Worm (Caenorhabditis elegans) whole organism, late embryonic: Measurements from ENCODE around the gene mxl-3.

Experiments used
- C08G9.2 ChIP-seq: sonication (generic microtip); optimal IDR thresholded peaks from 2 replicates; lab custom pipeline; 2016; ENCODE audit warnings: mild to moderate bottlenecking, missing genetic modification characterization, moderate library complexity, missing compliant biosample characterization
- K02D7.2 ChIP-seq: sonication (generic microtip); optimal IDR thresholded peaks from 2 replicates; lab custom pipeline; 2017; ENCODE audit warnings: mild to moderate bottlenecking, missing genetic modification characterization, missing compliant biosample characterization
- Y22D7AL.16 ChIP-seq: sonication (generic microtip); optimal IDR thresholded peaks from 2 replicates; lab custom pipeline; 2016; ENCODE audit warnings: missing genetic modification characterization, missing compliant biosample characterization
- ahr-1 ChIP-seq: sonication (generic microtip); optimal IDR thresholded peaks from 2 replicates; lab custom pipeline; 2016; ENCODE audit warnings: missing genetic modification characterization, missing compliant biosample characterization
- ceh-14 ChIP-seq: sonication (generic microtip); optimal IDR thresholded peaks from 2 replicates; lab custom pipeline; 2016; ENCODE audit warnings: missing genotype, missing genetic modification characterization, missing compliant biosample characterization
- ceh-18 ChIP-seq: sonication (generic microtip); optimal IDR thresholded peaks from 2 replicates; lab custom pipeline; 2016; ENCODE audit warnings: missing genetic modification characterization, missing compliant biosample characterization
- ceh-30 ChIP-seq: fragments of 150-350 bp; optimal IDR thresholded peaks from 2 replicates; lab custom pipeline; 2014; ENCODE audit warnings: missing biosample characterization, missing genetic modification characterization
- ceh-31 ChIP-seq: sonication (generic microtip); optimal IDR thresholded peaks from 2 replicates; lab custom pipeline; 2016; ENCODE audit warnings: missing genetic modification characterization, missing compliant biosample characterization
- ceh-45 ChIP-seq: fragments of 200-800 bp; sonication (Bioruptor generic); IDR thresholded peaks from 2 replicates; pipeline ENCODE4 v1.3.6; 2022; ENCODE audit warnings: missing genetic modification reagents, missing genetic modification characterization, missing compliant biosample characterization
- elt-2 ChIP-seq: sonication (generic microtip); optimal IDR thresholded peaks from 2 replicates; lab custom pipeline; 2016; ENCODE audit warnings: missing genetic modification reagents, missing genetic modification characterization, missing compliant biosample characterization
- ets-4 ChIP-seq: sonication (generic microtip); optimal IDR thresholded peaks from 2 replicates; lab custom pipeline; 2016; ENCODE audit warnings: missing genetic modification characterization, missing compliant biosample characterization
- fax-1 ChIP-seq: sonication (generic microtip); optimal IDR thresholded peaks from 2 replicates; lab custom pipeline; 2016; ENCODE audit warnings: missing genotype, missing genetic modification characterization, missing compliant biosample characterization
- fkh-10 ChIP-seq: fragments of 150-350 bp; optimal IDR thresholded peaks from 2 replicates; lab custom pipeline; 2014; ENCODE audit warnings: missing biosample characterization, missing genetic modification reagents, missing genetic modification characterization
- hlh-30 ChIP-seq: sonication (generic microtip); optimal IDR thresholded peaks from 2 replicates; lab custom pipeline; 2017; ENCODE audit warnings: antibody characterized with exemption, missing genetic modification characterization, missing compliant biosample characterization; ENCODE audit not compliant: insufficient read depth
- hlh-6 ChIP-seq: sonication (generic microtip); optimal IDR thresholded peaks from 2 replicates; lab custom pipeline; 2016; ENCODE audit warnings: missing genotype, missing genetic modification characterization, missing compliant biosample characterization
- lim-6 ChIP-seq: sonication (generic microtip); optimal IDR thresholded peaks from 2 replicates; lab custom pipeline; 2016; ENCODE audit warnings: missing genetic modification characterization, missing compliant biosample characterization
- mec-3 ChIP-seq: sonication (generic microtip); optimal IDR thresholded peaks from 2 replicates; lab custom pipeline; 2016; ENCODE audit warnings: borderline replicate concordance, missing genetic modification characterization, missing compliant biosample characterization
- nfya-1 ChIP-seq: sonication (generic microtip); optimal IDR thresholded peaks from 2 replicates; lab custom pipeline; 2017; ENCODE audit warnings: missing genetic modification characterization, mild to moderate bottlenecking, missing compliant biosample characterization, antibody characterized with exemption, moderate library complexity
- npax-4 ChIP-seq: sonication (generic microtip); optimal IDR thresholded peaks from 2 replicates; lab custom pipeline; 2016; ENCODE audit warnings: missing genetic modification characterization, missing compliant biosample characterization
- odd-2 ChIP-seq: sonication (generic microtip); optimal IDR thresholded peaks from 2 replicates; lab custom pipeline; 2017; ENCODE audit warnings: antibody characterized with exemption, mild to moderate bottlenecking, missing genetic modification characterization, missing compliant biosample characterization
- pat-9 ChIP-seq: fragments of 200-800 bp; sonication (Bioruptor generic); optimal IDR thresholded peaks from 2 replicates; lab custom pipeline; 2018; ENCODE audit warnings: mild to moderate bottlenecking, missing genetic modification characterization, moderate library complexity, missing compliant biosample characterization
- pax-1 ChIP-seq: fragments of 150-350 bp; optimal IDR thresholded peaks from 2 replicates; lab custom pipeline; 2014; ENCODE audit warnings: missing biosample characterization, missing genetic modification characterization
- pha-2 ChIP-seq: sonication (generic microtip); optimal IDR thresholded peaks from 2 replicates; lab custom pipeline; 2017; ENCODE audit warnings: mild to moderate bottlenecking, missing genetic modification characterization, missing compliant biosample characterization
- pha-4 ChIP-seq: fragments of 150-350 bp; optimal IDR thresholded peaks from 2 replicates; lab custom pipeline; 2018; ENCODE audit warnings: missing biosample characterization, missing genetic modification reagents, missing genetic modification characterization
- pros-1 ChIP-seq: fragments of 150-350 bp; optimal IDR thresholded peaks from 2 replicates; lab custom pipeline; 2014; ENCODE audit warnings: missing biosample characterization, missing genetic modification reagents, missing genetic modification characterization
- sdc-2 ChIP-seq: sonication (generic microtip); optimal IDR thresholded peaks from 2 replicates; lab custom pipeline; 2016; ENCODE audit warnings: missing genotype, missing genetic modification characterization, missing compliant biosample characterization
- syd-9 ChIP-seq: sonication (generic microtip); optimal IDR thresholded peaks from 2 replicates; lab custom pipeline; 2016; ENCODE audit warnings: mild to moderate bottlenecking, missing genetic modification characterization, moderate library complexity, missing compliant biosample characterization
- tbx-7 ChIP-seq: sonication (generic microtip); optimal IDR thresholded peaks from 2 replicates; lab custom pipeline; 2016; ENCODE audit warnings: missing genotype, missing genetic modification characterization, missing compliant biosample characterization
- ttx-3 ChIP-seq: sonication (generic microtip); optimal IDR thresholded peaks from 2 replicates; lab custom pipeline; 2016; ENCODE audit warnings: missing genetic modification reagents, missing genetic modification characterization, missing compliant biosample characterization
- unc-3 ChIP-seq, 2 experiments: fragments of 200-800 bp in 1 of 2; sonication (Bioruptor generic) in 1 of 2; sonication (generic microtip) in 1 of 2; conservative IDR thresholded peaks in 1 of 2; optimal IDR thresholded peaks in 1 of 2; 2 replicates each; pipeline versions ENCODE4 v1.3.6 to Lab custom; 2016 to 2022; ENCODE audit warnings: missing compliant biosample characterization in 2 of 2, missing genetic modification characterization in 2 of 2, missing genetic modification reagents in 1 of 2
- unc-86 ChIP-seq: sonication (generic microtip); optimal IDR thresholded peaks from 2 replicates; lab custom pipeline; 2016; ENCODE audit warnings: missing genetic modification characterization, missing compliant biosample characterization
- zip-5 ChIP-seq: sonication (generic microtip); optimal IDR thresholded peaks from 2 replicates; lab custom pipeline; 2016; ENCODE audit warnings: missing genetic modification characterization, missing compliant biosample characterization

The mxl-3 gene

DNA sequence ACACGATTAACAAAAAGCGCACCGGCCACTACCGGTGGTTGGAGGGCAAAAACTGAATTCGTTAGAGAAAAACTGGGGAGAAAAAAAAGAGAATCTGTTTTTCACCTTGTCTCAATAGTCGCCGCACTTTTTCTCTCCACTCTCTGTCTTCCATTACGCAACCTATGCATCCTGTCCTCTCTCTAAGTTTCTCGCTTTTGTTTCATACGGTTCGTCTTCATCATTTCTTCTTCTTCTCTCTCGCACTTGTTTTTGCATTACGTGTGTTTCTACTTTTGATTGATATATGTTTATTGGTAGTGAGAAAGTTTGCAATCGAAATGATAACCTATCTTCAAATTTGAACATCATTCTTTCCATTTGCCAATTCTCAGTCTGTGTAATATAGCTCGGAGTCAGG, 30.0 kb downstream of the mxl-3 start:
- TF ChIP-seq fax-1 (tag; lab: Kevin White, UChicago) (no peak), ceh-18 (tag; lab: Kevin White, UChicago) (peak; percentile 22), K02D7.2 (no peak), hlh-30 (tag; lab: Kevin White, UChicago) (no peak), elt-2 (no peak), ceh-45 (GFP tag; lab: Robert Waterston, UW) (no peak), npax-4 (tag; lab: Kevin White, UChicago) (no peak)
- TF ChIP-seq, all 69 proteins: peak for 1

DNA sequence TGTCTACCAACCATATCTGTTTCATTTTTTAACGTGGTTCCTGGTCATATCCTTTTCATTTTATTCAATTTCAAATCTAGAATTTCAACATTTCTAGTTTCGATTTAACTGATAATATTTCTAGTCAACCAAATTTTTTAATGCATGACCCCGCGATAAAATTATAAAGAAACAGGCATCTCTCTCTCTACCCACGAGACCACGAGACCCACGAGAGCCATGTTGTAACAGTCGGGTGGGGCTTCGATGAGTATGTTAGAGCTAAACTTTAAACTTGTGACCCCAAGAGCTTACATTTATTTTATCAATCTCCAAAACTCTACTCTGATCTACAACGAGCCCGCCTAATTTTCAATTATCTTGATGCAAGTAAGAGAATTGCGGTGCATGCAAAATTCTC, 32.3 kb downstream of the mxl-3 start:
- TF ChIP-seq pat-9 (tag; lab: Kevin White, UChicago): no peak
- TF ChIP-seq fkh-10 (GFP tag; lab: Kevin White, UChicago): no peak
- TF ChIP-seq hlh-6: no peak
- no peak for TF ChIP-seq K02D7.2
- no peak for TF ChIP-seq sdc-2 (tag; lab: Kevin White, UChicago)

DNA sequence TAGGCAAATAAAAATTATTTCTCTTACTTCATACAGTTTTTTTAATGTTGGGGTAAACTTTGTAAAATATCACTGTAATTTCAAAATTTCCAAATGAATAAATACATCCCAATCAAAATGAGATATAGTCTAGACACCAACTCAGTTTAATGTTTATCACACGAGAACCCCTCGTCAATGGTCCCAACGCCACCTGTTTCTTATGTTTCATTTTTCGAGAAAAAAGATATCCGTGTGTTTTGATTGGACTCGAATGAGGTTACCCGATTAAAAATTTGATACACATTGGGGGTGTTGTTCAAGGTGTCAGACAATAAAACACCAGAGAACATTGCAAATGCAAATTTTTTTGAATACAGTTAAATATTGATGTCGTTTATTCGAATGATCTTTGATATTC, 33.1 kb downstream of the mxl-3 start:
- TF ChIP-seq mec-3 (tag; lab: Kevin White, UChicago) (no peak), ceh-45 (GFP tag; lab: Robert Waterston, UW) (no peak), ahr-1 (no peak), ceh-30 (tag; lab: Kevin White, UChicago) (no peak)
- TF ChIP-seq, all 69 proteins: peak for 0

DNA sequence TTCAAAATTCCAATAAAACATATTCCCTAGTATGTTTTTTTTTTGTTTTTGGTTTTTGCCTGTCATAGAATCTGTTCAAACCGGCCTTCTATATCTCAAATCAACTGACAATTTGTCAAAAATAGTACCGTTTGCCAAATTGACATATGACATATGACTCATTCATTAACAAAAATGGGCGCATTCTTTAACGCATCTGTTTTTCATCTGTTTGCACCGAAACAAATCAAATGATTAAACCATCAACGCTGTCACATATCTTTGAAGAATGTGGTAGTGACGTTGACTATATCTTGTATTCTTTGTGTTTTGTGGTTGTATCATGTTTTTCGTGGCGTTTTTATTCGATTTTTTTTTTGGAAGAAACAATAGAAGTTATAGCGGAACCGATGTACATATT, 35.5 kb downstream of the mxl-3 start:
- TF ChIP-seq ceh-30 (tag; lab: Kevin White, UChicago): no peak
- no peak for TF ChIP-seq pha-4
- no peak for TF ChIP-seq ceh-14
- TF ChIP-seq mec-3 (tag; lab: Kevin White, UChicago): no peak
- no peak for TF ChIP-seq tbx-7
- no peak for TF ChIP-seq unc-3 (GFP tag; conservative IDR thresholded peaks at IDR 0.05; lab: Robert Waterston, UW)
- TF ChIP-seq unc-3 (tag; optimal IDR thresholded peaks at IDR 0.05; lab: Kevin White, UChicago): no peak
- no peak for TF ChIP-seq unc-86
- no peak for TF ChIP-seq pat-9 (tag; lab: Kevin White, UChicago)
- TF ChIP-seq pha-2: no peak
- no peak for TF ChIP-seq ceh-18 (tag; lab: Kevin White, UChicago)
- TF ChIP-seq pros-1 (tag; lab: Kevin White, UChicago): no peak
- no peak for TF ChIP-seq zip-5 (tag; lab: Kevin White, UChicago)
- no peak for TF ChIP-seq ttx-3 (tag; lab: Kevin White, UChicago)
- no peak for TF ChIP-seq ceh-31 (tag; lab: Kevin White, UChicago)
- TF ChIP-seq ets-4 (tag; lab: Kevin White, UChicago): no peak
- no peak for TF ChIP-seq syd-9 (tag; lab: Kevin White, UChicago)
- TF ChIP-seq ceh-45 (GFP tag; lab: Robert Waterston, UW): no peak
- TF ChIP-seq odd-2: no peak

DNA sequence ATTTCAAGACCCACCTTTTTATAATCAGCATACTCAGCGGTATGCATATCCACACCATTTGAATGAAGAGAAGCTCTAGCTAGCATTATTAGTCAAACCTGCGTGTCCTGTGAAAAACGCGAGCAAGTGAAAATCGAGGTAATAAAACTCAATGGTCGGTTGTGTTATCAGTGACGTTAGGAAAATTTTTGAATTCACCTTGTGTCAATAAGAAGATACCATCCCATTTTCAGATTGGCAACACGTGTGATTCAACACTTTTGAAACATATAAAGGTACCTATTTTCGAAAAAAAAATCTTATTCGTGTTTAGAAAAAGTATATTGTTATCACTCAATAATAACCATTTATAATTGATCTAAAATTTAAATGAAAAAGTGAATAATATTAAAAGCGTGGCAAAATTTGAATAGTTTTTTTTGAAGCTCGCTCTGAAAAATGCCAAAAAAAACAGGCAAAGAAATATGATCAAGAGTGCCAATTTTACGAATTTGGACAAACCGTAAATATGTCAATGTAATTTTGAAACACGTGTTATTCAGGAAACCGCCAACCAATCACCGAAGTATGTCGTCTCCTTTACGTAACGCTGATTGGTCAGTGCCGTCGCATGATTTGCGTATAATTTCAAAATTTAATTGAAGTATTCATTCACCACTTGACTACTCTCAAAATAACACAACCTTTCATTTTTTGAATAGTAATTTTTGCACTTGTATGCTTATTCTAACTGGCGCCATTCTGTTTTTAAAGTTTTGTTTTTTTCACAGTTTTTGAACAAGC, 38.8 kb downstream of the mxl-3 start, which contains the start of gene F46G10.1:
Gene F46G10.1, minus strand, starts transcription at position 115 of the 783 bp plus-strand sequence.
- TF ChIP-seq pax-1 (tag; lab: Kevin White, UChicago) (no peak), ahr-1 (no peak), nfya-1 (tag; lab: Kevin White, UChicago) (peak; percentile 30), npax-4 (tag; lab: Kevin White, UChicago) (no peak), unc-3 (GFP tag; conservative IDR thresholded peaks at IDR 0.05; lab: Robert Waterston, UW) (no peak), unc-3 (tag; optimal IDR thresholded peaks at IDR 0.05; lab: Kevin White, UChicago) (no peak), lim-6 (no peak)

DNA sequence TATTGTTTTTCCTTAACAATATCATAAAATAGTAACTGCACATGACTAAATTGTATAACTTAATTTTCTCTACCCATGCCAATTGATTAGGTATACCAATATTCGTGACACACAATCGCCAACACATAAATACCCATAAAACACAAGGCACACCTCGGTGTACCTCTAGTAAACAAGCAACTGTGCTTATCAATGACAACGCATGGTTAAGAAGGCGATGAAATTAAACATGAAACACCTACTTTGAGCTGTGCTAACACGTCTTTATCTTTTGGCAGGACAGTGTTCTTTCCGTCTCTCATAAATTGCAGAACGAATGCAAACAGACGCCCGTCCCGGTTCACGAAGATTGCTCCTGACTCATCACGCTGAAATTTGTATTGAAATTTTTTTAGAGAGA, 39.8 kb downstream of the mxl-3 start:
- TF ChIP-seq ceh-31 (tag; lab: Kevin White, UChicago) (no peak), K02D7.2 (no peak), Y22D7AL.16 (tag; lab: Kevin White, UChicago) (no peak), elt-2 (peak; percentile 40), C08G9.2 (tag; lab: Kevin White, UChicago) (no peak), hlh-6 (no peak)
